Worm (Caenorhabditis elegans): ENCODE measurements around the gene T19D7.7.

DNA sequence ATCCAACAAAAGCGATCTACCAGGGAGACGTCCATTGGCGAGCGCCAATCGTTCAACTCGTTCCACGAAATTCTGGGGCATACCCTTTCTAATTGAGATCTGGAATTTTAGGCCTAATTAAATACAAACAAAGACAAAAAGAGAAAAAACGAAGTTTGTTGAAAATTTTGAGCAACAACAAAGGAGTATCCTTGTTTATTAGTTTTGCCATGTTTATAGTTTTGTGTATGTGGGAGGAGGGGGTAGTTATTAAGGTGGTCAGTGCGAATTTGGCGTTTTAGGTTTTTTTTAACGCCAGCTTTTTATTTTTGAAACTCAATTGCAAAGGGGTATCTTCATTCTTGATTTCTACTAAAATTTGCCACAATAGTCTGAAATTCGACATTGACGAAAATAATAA is 33.6 kb upstream of the T19D7.7 start, which contains the start of gene irk-2:
- no peak for TF ChIP-seq lin-39 (tag; optimal IDR thresholded peaks at IDR 0.05)
- TF ChIP-seq ceh-32 (tag; optimal IDR thresholded peaks at IDR 0.05; ENCODE audit: poor library complexity) = no peak
- no peak for TF ChIP-seq egl-27 (tag; optimal IDR thresholded peaks at IDR 0.05)
